Worm (Caenorhabditis elegans) whole organism, late embryonic: ENCODE measurements around the gene hpl-2.

Source experiments
- ama-1 ChIP-seq: fragments of 150-350 bp; optimal IDR thresholded peaks from 2 replicates; lab custom pipeline; 2014
- ceh-30 ChIP-seq: fragments of 150-350 bp; optimal IDR thresholded peaks from 2 replicates; lab custom pipeline; 2014; ENCODE audit warnings: missing biosample characterization, missing genetic modification characterization
- ceh-6 ChIP-seq: fragments of 200-800 bp; sonication (Bioruptor generic); optimal IDR thresholded peaks from 2 replicates; lab custom pipeline; 2018; ENCODE audit warnings: mild to moderate bottlenecking, missing genetic modification characterization, missing compliant biosample characterization
- hlh-30 ChIP-seq: sonication (generic microtip); optimal IDR thresholded peaks from 2 replicates; lab custom pipeline; 2017; ENCODE audit warnings: antibody characterized with exemption, missing genetic modification characterization, missing compliant biosample characterization; ENCODE audit not compliant: insufficient read depth
- pax-1 ChIP-seq: fragments of 150-350 bp; optimal IDR thresholded peaks from 2 replicates; lab custom pipeline; 2014; ENCODE audit warnings: missing biosample characterization, missing genetic modification characterization
- pha-4 ChIP-seq: fragments of 150-350 bp; optimal IDR thresholded peaks from 2 replicates; lab custom pipeline; 2018; ENCODE audit warnings: missing biosample characterization, missing genetic modification reagents, missing genetic modification characterization
- pqm-1 ChIP-seq: sonication (generic microtip); optimal IDR thresholded peaks from 2 replicates; lab custom pipeline; 2016; ENCODE audit warnings: missing genetic modification characterization, missing compliant biosample characterization
- sox-4 ChIP-seq: sonication (generic microtip); optimal IDR thresholded peaks from 2 replicates; lab custom pipeline; 2017; ENCODE audit warnings: mild to moderate bottlenecking, missing genetic modification characterization, inconsistent platforms, missing compliant biosample characterization
- ttx-3 ChIP-seq: sonication (generic microtip); optimal IDR thresholded peaks from 2 replicates; lab custom pipeline; 2016; ENCODE audit warnings: missing genetic modification reagents, missing genetic modification characterization, missing compliant biosample characterization
- unc-42 ChIP-seq: sonication (generic microtip); optimal IDR thresholded peaks from 2 replicates; lab custom pipeline; 2016; ENCODE audit warnings: missing genotype, missing genetic modification characterization, missing compliant biosample characterization

DNA sequence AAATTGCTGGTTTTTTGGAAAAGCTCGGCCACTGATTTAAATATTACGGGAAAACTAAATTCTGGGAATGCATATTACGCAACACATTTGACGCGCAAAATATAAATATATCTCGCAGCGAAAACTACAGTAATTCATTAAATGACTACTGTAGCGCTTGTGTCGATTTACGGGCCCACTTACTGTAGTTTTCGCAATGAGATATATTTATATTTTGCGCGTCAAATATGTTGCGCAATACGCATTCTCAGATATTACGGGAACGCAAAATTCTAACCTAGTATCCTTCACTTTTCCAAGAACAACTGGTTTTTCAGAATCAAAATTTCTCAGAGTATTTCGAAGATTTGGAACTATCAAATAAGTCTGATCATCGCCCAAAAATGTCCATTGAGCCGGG, 45.7 kb downstream of the hpl-2 start:
- no peak for TF ChIP-seq sox-4 (tag; lab: Kevin White, UChicago)
- TF ChIP-seq pax-1, result no peak
- TF ChIP-seq pha-4 (tag; lab: Kevin White, UChicago), result no peak
- no peak for TF ChIP-seq ttx-3 (tag; lab: Kevin White, UChicago)
- TF ChIP-seq ama-1 (lab: Kevin White, UChicago), result no peak
- TF ChIP-seq pqm-1 (tag; lab: Kevin White, UChicago), result no peak
- no peak for TF ChIP-seq hlh-30 (tag; lab: Kevin White, UChicago)
- no peak for TF ChIP-seq unc-42 (tag; lab: Kevin White, UChicago)
- no peak for TF ChIP-seq ceh-6 (GFP tag; lab: Kevin White, UChicago)
- TF ChIP-seq ceh-30 (tag; lab: Kevin White, UChicago), result no peak
